Fruit fly (Drosophila melanogaster) Kc167 (cell line): Measurements from ENCODE around the gene hfp.

Experiments
- h ChIP-seq: fragments of >200 bp; optimal IDR thresholded peaks from 3 replicates; lab custom pipeline; 2018; ENCODE audit warnings: missing external identifiers
- insv ChIP-seq: fragments of >200 bp; optimal IDR thresholded peaks from 3 replicates; lab custom pipeline; 2018; ENCODE audit warnings: missing external identifiers
- psq ChIP-seq: fragments of >200 bp; optimal IDR thresholded peaks from 2 replicates; lab custom pipeline; 2017; ENCODE audit warnings: missing external identifiers
- ttk ChIP-seq: sonication (Bioruptor generic); optimal IDR thresholded peaks from 2 replicates; lab custom pipeline; 2017; ENCODE audit warnings: missing external identifiers

dm6 chr3L:1457998-1458728 is 44.2 kb downstream of the hfp start:
- TF ChIP-seq psq (lab: Kevin White, UChicago), result no peak
- no peak for TF ChIP-seq h (lab: Kevin White, UChicago)
- no peak for TF ChIP-seq insv (lab: Kevin White, UChicago)
- TF ChIP-seq ttk, result no peak
